Worm (Caenorhabditis elegans): ENCODE results near the gene F58E6.6.

ce11 chrV:9801965-9802364, 49.1 kb upstream of the F58E6.6 start, which contains the start of gene F46B6.10:
- TF ChIP-seq him-1 (tag; optimal IDR thresholded peaks at IDR 0.05) (no peak), dao-5 (tag; optimal IDR thresholded peaks at IDR 0.05) (no peak)

Data from whole organism, L4/young adult.